Worm (Caenorhabditis elegans) whole organism, midembryonic: ENCODE measurements around the gene C04E6.5.

ENCODE experiments used
- cog-1 ChIP-seq: sonication (generic microtip); optimal IDR thresholded peaks from 2 replicates; lab custom pipeline; 2016; ENCODE audit warnings: missing genetic modification characterization, missing compliant biosample characterization
- flt-1 ChIP-seq: fragments of 200-800 bp; sonication (Bioruptor generic); IDR thresholded peaks from 2 replicates; pipeline ENCODE4 v1.3.6; 2022; ENCODE audit warnings: missing genetic modification characterization, missing compliant biosample characterization
- klf-2 ChIP-seq: fragments of 200-800 bp; sonication (Bioruptor generic); conservative IDR thresholded peaks from 2 replicates; pipeline ENCODE4 v1.3.6; 2022; ENCODE audit warnings: missing genetic modification reagents, missing genetic modification characterization, missing compliant biosample characterization
- ref-1 ChIP-seq: fragments of 200-800 bp; sonication (Bioruptor generic); conservative IDR thresholded peaks from 2 replicates; pipeline ENCODE4 v1.3.6; 2022; ENCODE audit warnings: missing genetic modification reagents, missing genetic modification characterization, missing compliant biosample characterization
- ztf-29 ChIP-seq: fragments of 200-800 bp; sonication (Bioruptor generic); IDR thresholded peaks from 2 replicates; pipeline ENCODE4 v1.3.6; 2022; ENCODE audit warnings: missing genetic modification reagents, missing genetic modification characterization, missing compliant biosample characterization

- TF ChIP-seq cog-1 (tag; lab: Kevin White, UChicago) (no peak), klf-2 (no peak), flt-1 (no peak), ztf-29 (no peak), ref-1 (GFP tag; lab: Robert Waterston, UW) (no peak)
Measured at ce11 chrV:5949674-5950149, 47.8 kb downstream of the C04E6.5 start.
